Fruit fly (Drosophila melanogaster) whole organism, embryonic: ENCODE data around the gene CG6766.
A peak's percentile ranks its signal among the peaks of the same experiment; 100 is the strongest.

Experiments used
- Ada2b ChIP-seq: fragments of 200-800 bp; sonication (Bioruptor generic); IDR thresholded peaks from 2 replicates; pipeline ENCODE4 v1.3.6; 2022; ENCODE audit warnings: missing biosample characterization, missing genetic modification characterization
- Adf1 ChIP-seq: fragments of 200-800 bp; sonication (Bioruptor generic); IDR thresholded peaks from 2 replicates; pipeline ENCODE4 v1.3.6; 2022; ENCODE audit warnings: missing biosample characterization, missing genetic modification characterization
- CG10462 ChIP-seq: fragments of 200-800 bp; sonication (Bioruptor generic); optimal IDR thresholded peaks from 2 replicates; lab custom pipeline; 2016; ENCODE audit warnings: missing biosample characterization, missing genetic modification characterization
- CG11398 ChIP-seq: fragments of 200-800 bp; sonication (Bioruptor generic); optimal IDR thresholded peaks from 2 replicates; lab custom pipeline; 2016; ENCODE audit warnings: missing biosample characterization, missing genetic modification characterization
- CG12769 ChIP-seq: fragments of 200-800 bp; sonication (Bioruptor generic); optimal IDR thresholded peaks from 2 replicates; lab custom pipeline; 2019; ENCODE audit warnings: missing biosample characterization, mild to moderate bottlenecking, missing genetic modification characterization, moderate library complexity
- CG17359 ChIP-seq: fragments of 200-800 bp; sonication (Bioruptor generic); optimal IDR thresholded peaks from 3 replicates; lab custom pipeline; 2018; ENCODE audit warnings: missing biosample characterization, mild to moderate bottlenecking, missing genetic modification characterization, moderate library complexity
- CG17361 ChIP-seq: fragments of 200-800 bp; sonication (Bioruptor generic); IDR thresholded peaks from 3 replicates; pipeline ENCODE4 v1.3.6; 2022; ENCODE audit warnings: missing biosample characterization, missing genetic modification characterization
- CG17385 ChIP-seq: fragments of 200-800 bp; sonication (Bioruptor generic); optimal IDR thresholded peaks from 3 replicates; lab custom pipeline; 2018; ENCODE audit warnings: missing biosample characterization, mild to moderate bottlenecking, missing genetic modification characterization
- CG2712 ChIP-seq: fragments of 200-800 bp; optimal IDR thresholded peaks from 3 replicates; lab custom pipeline; 2019; ENCODE audit warnings: missing biosample characterization, mild to moderate bottlenecking, missing genetic modification characterization, moderate library complexity
- CG30431 ChIP-seq: fragments of 200-800 bp; sonication (Bioruptor generic); optimal IDR thresholded peaks from 2 replicates; lab custom pipeline; 2017; ENCODE audit warnings: missing biosample characterization, missing genetic modification characterization
- CG32532 ChIP-seq: fragments of 200-800 bp; sonication (Bioruptor generic); IDR thresholded peaks from 2 replicates; pipeline ENCODE4 v1.3.6; 2022; ENCODE audit warnings: missing biosample characterization, missing genetic modification characterization
- CG33557 ChIP-seq: fragments of 200-800 bp; sonication (Bioruptor generic); optimal IDR thresholded peaks from 2 replicates; lab custom pipeline; 2019; ENCODE audit warnings: missing biosample characterization, mild to moderate bottlenecking, missing genetic modification characterization, moderate library complexity
- CG34422 ChIP-seq: fragments of 200-800 bp; sonication (Bioruptor generic); IDR thresholded peaks from 3 replicates; pipeline ENCODE4 v1.3.6; 2022; ENCODE audit warnings: missing biosample characterization, missing genetic modification characterization
- CG3995 ChIP-seq: fragments of 200-800 bp; sonication (Bioruptor generic); optimal IDR thresholded peaks from 3 replicates; lab custom pipeline; 2016; ENCODE audit warnings: missing biosample characterization, missing genetic modification characterization
- CG4282 ChIP-seq: fragments of 200-800 bp; sonication (Bioruptor generic); optimal IDR thresholded peaks from 2 replicates; lab custom pipeline; 2016; ENCODE audit warnings: missing biosample characterization, missing genetic modification characterization
- CG6272 ChIP-seq: fragments of 200-800 bp; sonication (Bioruptor generic); IDR thresholded peaks from 2 replicates; pipeline ENCODE4 v1.3.6; 2022; ENCODE audit warnings: missing biosample characterization, missing genetic modification characterization
- CG6765 ChIP-seq: fragments of 200-800 bp; sonication (Bioruptor generic); optimal IDR thresholded peaks from 3 replicates; lab custom pipeline; 2017; ENCODE audit warnings: missing biosample characterization, mild to moderate bottlenecking, missing genetic modification characterization
- CG7987 ChIP-seq: fragments of 200-800 bp; sonication (Bioruptor generic); optimal IDR thresholded peaks from 2 replicates; lab custom pipeline; 2018; ENCODE audit warnings: missing biosample characterization, mild to moderate bottlenecking, missing genetic modification characterization, moderate library complexity
- CG9215 ChIP-seq: fragments of 200-800 bp; sonication (Bioruptor generic); IDR thresholded peaks from 2 replicates; pipeline ENCODE4 v1.3.6; 2022; ENCODE audit warnings: missing biosample characterization, missing genetic modification characterization
- CkIIα-i1 ChIP-seq: fragments of 200-800 bp; sonication (Bioruptor generic); IDR thresholded peaks from 2 replicates; pipeline ENCODE4 v1.3.6; 2022; ENCODE audit warnings: missing biosample characterization, missing genetic modification characterization
- D19A ChIP-seq: fragments of 200-800 bp; optimal IDR thresholded peaks from 3 replicates; lab custom pipeline; 2019; ENCODE audit warnings: missing biosample characterization, mild to moderate bottlenecking, missing genetic modification characterization, moderate library complexity
- Deaf1 ChIP-seq: fragments of 200-800 bp; optimal IDR thresholded peaks from 3 replicates; lab custom pipeline; 2019; ENCODE audit warnings: missing biosample characterization, mild to moderate bottlenecking, missing genetic modification characterization, moderate library complexity
- Dref ChIP-seq: fragments of 200-800 bp; sonication (Bioruptor generic); IDR thresholded peaks from 2 replicates; pipeline ENCODE4 v1.3.6; 2022; ENCODE audit warnings: missing biosample characterization, missing genetic modification characterization
- Kr ChIP-seq: fragments of 200-800 bp; sonication (Bioruptor generic); optimal IDR thresholded peaks from 2 replicates; lab custom pipeline; 2017; ENCODE audit warnings: missing biosample characterization, mild to moderate bottlenecking, missing genetic modification characterization
- MESR4 ChIP-seq: fragments of 200-800 bp; sonication (Bioruptor generic); optimal IDR thresholded peaks from 2 replicates; lab custom pipeline; 2018; ENCODE audit warnings: missing biosample characterization, mild to moderate bottlenecking, missing genetic modification characterization, moderate library complexity
- Pdp1 ChIP-seq, 2 experiments: fragments of 200-800 bp; sonication (Bioruptor generic); optimal IDR thresholded peaks; 3 replicates each; lab custom pipeline; 2016; ENCODE audit warnings: missing biosample characterization in 2 of 2, missing genetic modification characterization in 2 of 2, mild to moderate bottlenecking in 1 of 2, moderate library complexity in 1 of 2
- Poxn ChIP-seq: fragments of 200-800 bp; sonication (Bioruptor generic); IDR thresholded peaks from 2 replicates; pipeline ENCODE4 v1.3.6; 2022; ENCODE audit warnings: missing biosample characterization, missing genetic modification characterization
- Sox102F ChIP-seq: fragments of 200-800 bp; sonication (Bioruptor generic); optimal IDR thresholded peaks from 2 replicates; lab custom pipeline; 2018; ENCODE audit warnings: missing biosample characterization, mild to moderate bottlenecking, missing genetic modification characterization, moderate library complexity
- Stat92E ChIP-seq, 3 experiments: fragments of >200 bp in 2 of 3; fragments of 200-800 bp in 1 of 3; sonication (Bioruptor generic) in 1 of 3; optimal IDR thresholded peaks; 2 replicates each; lab custom pipeline; 2017 to 2019; ENCODE audit warnings: missing biosample characterization in 3 of 3, missing genetic modification characterization in 3 of 3, mild to moderate bottlenecking in 1 of 3, moderate library complexity in 1 of 3
- Xrp1 ChIP-seq: fragments of 200-800 bp; sonication (Bioruptor generic); IDR thresholded peaks from 2 replicates; pipeline ENCODE4 v1.3.6; 2022; ENCODE audit warnings: missing biosample characterization, missing genetic modification characterization
- bbx ChIP-seq: fragments of 200-800 bp; sonication (Bioruptor generic); IDR thresholded peaks from 2 replicates; pipeline ENCODE4 v1.3.6; 2022; ENCODE audit warnings: missing biosample characterization, missing genetic modification characterization; ENCODE audit not compliant: partially characterized antibody
- cas ChIP-seq: fragments of 200-800 bp; sonication (Bioruptor generic); IDR thresholded peaks from 2 replicates; pipeline ENCODE4 v1.3.6; 2022; ENCODE audit warnings: missing biosample characterization, missing genetic modification characterization
- exex ChIP-seq: fragments of 200-800 bp; sonication (Bioruptor generic); optimal IDR thresholded peaks from 4 replicates; lab custom pipeline; 2018; ENCODE audit warnings: missing biosample characterization, mild to moderate bottlenecking, missing genetic modification characterization, moderate library complexity
- fd3F ChIP-seq: fragments of 200-800 bp; sonication (Bioruptor generic); optimal IDR thresholded peaks from 2 replicates; lab custom pipeline; 2018; ENCODE audit warnings: missing biosample characterization, mild to moderate bottlenecking, missing genetic modification characterization, moderate library complexity
- gfzf ChIP-seq: fragments of 200-800 bp; sonication (Bioruptor generic); optimal IDR thresholded peaks from 2 replicates; lab custom pipeline; 2016; ENCODE audit warnings: missing biosample characterization, mild to moderate bottlenecking, missing genetic modification characterization, moderate library complexity
- jumu ChIP-seq: fragments of 200-800 bp; sonication (Bioruptor generic); optimal IDR thresholded peaks from 3 replicates; lab custom pipeline; 2016; ENCODE audit warnings: missing biosample characterization, missing genetic modification characterization
- lab ChIP-seq: fragments of 200-800 bp; sonication (Bioruptor generic); optimal IDR thresholded peaks from 3 replicates; lab custom pipeline; 2017; ENCODE audit warnings: missing biosample characterization, missing genetic modification characterization, mild to moderate bottlenecking, moderate library complexity, missing genetic modification reagents
- lmd ChIP-seq: fragments of 200-800 bp; sonication (Bioruptor generic); IDR thresholded peaks from 2 replicates; pipeline ENCODE4 v1.3.6; 2022; ENCODE audit warnings: missing biosample characterization, missing genetic modification characterization
- nmo ChIP-seq: fragments of 200-800 bp; sonication (Bioruptor generic); optimal IDR thresholded peaks from 2 replicates; lab custom pipeline; 2018; ENCODE audit warnings: missing biosample characterization, mild to moderate bottlenecking, missing genetic modification characterization, moderate library complexity
- pita ChIP-seq: fragments of 200-800 bp; sonication (Bioruptor generic); optimal IDR thresholded peaks from 2 replicates; lab custom pipeline; 2017; ENCODE audit warnings: missing biosample characterization, mild to moderate bottlenecking, missing genetic modification characterization
- pzg ChIP-seq: fragments of 200-800 bp; sonication (Bioruptor generic); optimal IDR thresholded peaks from 3 replicates; lab custom pipeline; 2018; ENCODE audit warnings: missing biosample characterization, mild to moderate bottlenecking, missing genetic modification characterization, moderate library complexity
- run ChIP-seq: fragments of 200-800 bp; sonication (Bioruptor generic); optimal IDR thresholded peaks from 3 replicates; lab custom pipeline; 2018; ENCODE audit warnings: missing biosample characterization, mild to moderate bottlenecking, missing genetic modification characterization
- sima ChIP-seq: fragments of 200-800 bp; sonication (Bioruptor generic); optimal IDR thresholded peaks from 2 replicates; lab custom pipeline; 2016; ENCODE audit warnings: missing biosample characterization, missing genetic modification characterization
- sug ChIP-seq: fragments of 200-800 bp; optimal IDR thresholded peaks from 2 replicates; lab custom pipeline; 2019; ENCODE audit warnings: missing biosample characterization, mild to moderate bottlenecking, missing genetic modification characterization, moderate library complexity
- tgo ChIP-seq: fragments of 200-800 bp; sonication (Bioruptor generic); IDR thresholded peaks from 3 replicates; pipeline ENCODE4 v1.3.6; 2022; ENCODE audit warnings: missing biosample characterization, missing genetic modification characterization
- tin ChIP-seq: fragments of 200-800 bp; sonication (Bioruptor generic); optimal IDR thresholded peaks from 3 replicates; lab custom pipeline; 2016; ENCODE audit warnings: missing biosample characterization, missing genetic modification characterization
- tio ChIP-seq: fragments of 200-800 bp; sonication (Bioruptor generic); optimal IDR thresholded peaks from 2 replicates; lab custom pipeline; 2017; ENCODE audit warnings: missing biosample characterization, missing genetic modification characterization, inconsistent platforms

CG6766 gene

dm6 chr2L:12002922-12003791 is 37.3 kb downstream of the CG6766 start (continued):
- TF ChIP-seq CG12769 (tag; lab: Kevin White, UChicago) (peak; percentile 98), run (tag; lab: Kevin White, UChicago) (peak; percentile 28), tin (GFP tag; lab: Kevin White, UChicago) (peak; percentile 32), exex (tag; lab: Kevin White, UChicago) (peak; percentile 93), CG17359 (peak; percentile 19), Kr (GFP tag; lab: Kevin White, UChicago) (peak; percentile 13), nmo (GFP tag; lab: Kevin White, UChicago) (peak; percentile 36)

DNA sequence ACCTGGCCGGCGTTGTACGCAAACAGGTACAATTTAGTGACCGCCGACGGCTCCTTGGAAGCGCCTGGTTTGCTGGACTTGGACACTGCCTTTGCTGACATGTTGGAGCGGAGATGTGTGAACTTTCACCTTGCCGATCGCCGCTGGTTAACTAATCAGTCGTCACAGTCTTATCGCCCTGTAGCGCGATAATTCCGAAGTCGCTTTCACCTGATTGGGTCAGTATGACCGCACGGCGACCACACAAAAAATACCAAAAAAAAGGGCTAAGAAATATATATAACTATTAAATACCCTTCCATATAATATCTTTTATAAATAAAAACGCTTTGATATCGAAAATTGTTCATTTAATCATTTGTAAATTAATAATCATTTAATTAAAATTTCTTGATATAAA is 38.4 kb downstream of the CG6766 start, which contains the start of gene Hacd1:
Gene Hacd1, minus strand, starts transcription at position 216 of the 400 bp plus-strand sequence.
- TF ChIP-seq CG2712 (peak; percentile 12), CG33557 (GFP tag; lab: Kevin White, UChicago) (no peak), pita (GFP tag; lab: Kevin White, UChicago) (no peak), Ada2b (GFP tag; lab: Robert Waterston, UW) (no peak), Pdp1 (GFP tag; optimal IDR thresholded peaks at IDR 0.05; lab: Kevin White, UChicago) (peak in 1 of 2 experiments; percentile 53), CG17385 (GFP tag; lab: Kevin White, UChicago) (peak; percentile 4), CG17361 (no peak), D19A (tag; lab: Kevin White, UChicago) (peak; percentile 99), tio (no peak), fd3F (no peak), CG4282 (no peak), pzg (peak; percentile 10), Poxn (GFP tag; lab: Robert Waterston, UW) (no peak), Stat92E (GFP tag; optimal IDR thresholded peaks at IDR 0.05; lab: Kevin White, UChicago) (peak in 1 of 3 experiments; percentile 4), sima (no peak), Deaf1 (tag; lab: Kevin White, UChicago) (peak; percentile 8), tgo (GFP tag; lab: Robert Waterston, UW) (no peak), CG6272 (GFP tag; lab: Robert Waterston, UW) (no peak), CkIIα-i1 (no peak), gfzf (GFP tag; lab: Kevin White, UChicago) (peak; percentile 51), sug (tag; lab: Kevin White, UChicago) (peak; percentile 60), CG10462 (GFP tag; lab: Kevin White, UChicago) (no peak), CG30431 (no peak), bbx (GFP tag; lab: Robert Waterston, UW) (no peak), cas (GFP tag; lab: Robert Waterston, UW) (no peak), MESR4 (GFP tag; lab: Kevin White, UChicago) (peak; percentile 74), CG34422 (GFP tag; lab: Robert Waterston, UW) (no peak), CG7987 (GFP tag; lab: Kevin White, UChicago) (no peak), Dref (GFP tag; lab: Robert Waterston, UW) (no peak), CG32532 (GFP tag; lab: Robert Waterston, UW) (no peak), exex (tag; lab: Kevin White, UChicago) (peak; percentile 52), Kr (GFP tag; lab: Kevin White, UChicago) (no peak), CG11398 (no peak), lab (GFP tag; lab: Kevin White, UChicago) (no peak), jumu (no peak), Xrp1 (GFP tag; lab: Robert Waterston, UW) (no peak), CG3995 (GFP tag; lab: Kevin White, UChicago) (no peak), lmd (no peak), CG9215 (GFP tag; lab: Robert Waterston, UW) (no peak), Adf1 (GFP tag; lab: Robert Waterston, UW) (no peak), CG6765 (GFP tag; lab: Kevin White, UChicago) (no peak), Sox102F (GFP tag; lab: Kevin White, UChicago) (no peak)
